Worm (Caenorhabditis elegans) whole organism, midembryonic: ENCODE data around the gene arg-1.
"Not testable (repeated sequence)": the region's sequence is repeated elsewhere in the genome, so short reads cannot be mapped to it uniquely, and the experiment has no call there.

Experiments used
- T22C8.4 ChIP-seq: fragments of 200-800 bp; sonication (Bioruptor generic); IDR thresholded peaks from 2 replicates; pipeline ENCODE4 v1.3.6; 2022; ENCODE audit warnings: missing genetic modification characterization, missing compliant biosample characterization
- cog-1 ChIP-seq: sonication (generic microtip); optimal IDR thresholded peaks from 2 replicates; lab custom pipeline; 2016; ENCODE audit warnings: missing genetic modification characterization, missing compliant biosample characterization
- flt-1 ChIP-seq: fragments of 200-800 bp; sonication (Bioruptor generic); IDR thresholded peaks from 2 replicates; pipeline ENCODE4 v1.3.6; 2022; ENCODE audit warnings: missing genetic modification characterization, missing compliant biosample characterization
- klf-2 ChIP-seq: fragments of 200-800 bp; sonication (Bioruptor generic); conservative IDR thresholded peaks from 2 replicates; pipeline ENCODE4 v1.3.6; 2022; ENCODE audit warnings: missing genetic modification reagents, missing genetic modification characterization, missing compliant biosample characterization
- med-1 ChIP-seq: sonication (generic microtip); optimal IDR thresholded peaks from 2 replicates; lab custom pipeline; 2017; ENCODE audit warnings: missing genetic modification characterization, mild to moderate bottlenecking, missing compliant biosample characterization, antibody characterized with exemption, missing genetic modification reagents; ENCODE audit not compliant: insufficient read depth
- ref-1 ChIP-seq: fragments of 200-800 bp; sonication (Bioruptor generic); conservative IDR thresholded peaks from 2 replicates; pipeline ENCODE4 v1.3.6; 2022; ENCODE audit warnings: missing genetic modification reagents, missing genetic modification characterization, missing compliant biosample characterization
- tab-1 ChIP-seq: fragments of 200-800 bp; sonication (Bioruptor generic); IDR thresholded peaks from 2 replicates; pipeline ENCODE4 v1.3.6; 2022; ENCODE audit warnings: missing genetic modification characterization, missing compliant biosample characterization
- ztf-23 ChIP-seq: fragments of 200-800 bp; sonication (Bioruptor generic); IDR thresholded peaks from 2 replicates; pipeline ENCODE4 v1.3.6; 2022; ENCODE audit warnings: missing genetic modification reagents, missing genetic modification characterization, missing compliant biosample characterization
- ztf-29 ChIP-seq: fragments of 200-800 bp; sonication (Bioruptor generic); IDR thresholded peaks from 2 replicates; pipeline ENCODE4 v1.3.6; 2022; ENCODE audit warnings: missing genetic modification reagents, missing genetic modification characterization, missing compliant biosample characterization

arg-1 gene

ce11 chrX:1786607-1787006, at the start of gene arg-1:
Gene arg-1 (plus strand): TSS chrX:1786907.
- TF ChIP-seq ztf-23 (GFP tag; lab: Robert Waterston, UW) (no peak), ref-1 (no peak), tab-1 (GFP tag; lab: Robert Waterston, UW) (no peak), med-1 (GFP tag; lab: Kevin White, UChicago) (no peak), T22C8.4 (GFP tag; lab: Robert Waterston, UW) (no peak), flt-1 (no peak), cog-1 (tag; lab: Kevin White, UChicago) (no peak), ztf-29 (GFP tag; lab: Robert Waterston, UW) (no peak), klf-2 (GFP tag; lab: Robert Waterston, UW) (no peak)

DNA sequence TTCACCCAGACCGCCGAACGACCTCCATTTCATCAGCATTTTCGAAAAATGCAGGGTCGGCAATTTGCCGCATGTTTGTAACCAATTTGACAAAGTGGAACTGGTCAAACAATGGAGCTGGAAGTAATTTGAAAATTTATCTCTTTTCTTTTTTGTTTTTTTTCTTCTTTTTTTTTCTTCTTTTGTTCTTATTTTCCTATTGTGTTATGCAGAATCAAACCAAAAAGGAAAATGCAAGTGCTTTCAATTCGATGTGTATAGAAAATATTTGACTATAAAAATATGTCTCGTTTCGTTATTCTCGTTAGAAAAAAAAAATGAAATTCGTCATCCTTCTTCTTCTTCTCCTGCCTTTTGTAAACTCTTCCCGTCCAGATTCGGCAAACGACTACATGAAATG, 49.1 kb upstream of the arg-1 start, which contains the start of gene F07G6.10:
F07G6.10 (plus strand) TSS at position 301 of the 400 bp plus-strand sequence.
- TF ChIP-seq ztf-23 (GFP tag; lab: Robert Waterston, UW) = no peak
- no peak for TF ChIP-seq klf-2 (GFP tag; lab: Robert Waterston, UW)
- TF ChIP-seq med-1 (GFP tag; lab: Kevin White, UChicago) = no peak
- TF ChIP-seq ztf-29 (GFP tag; lab: Robert Waterston, UW) = no peak
- no peak for TF ChIP-seq cog-1 (tag; lab: Kevin White, UChicago)
- no peak for TF ChIP-seq flt-1
- TF ChIP-seq tab-1 (GFP tag; lab: Robert Waterston, UW) = no peak
- TF ChIP-seq T22C8.4 (GFP tag; lab: Robert Waterston, UW) = no peak
- no peak for TF ChIP-seq ref-1

- not testable (repeated sequence) for TF ChIP-seq cog-1 (tag; lab: Kevin White, UChicago); flt-1; ztf-23 (GFP tag; lab: Robert Waterston, UW)
These were observed 44.2 kb upstream of the arg-1 start, which contains the start of gene Y75D11A.2 for ce11 chrX:1742530-1742929. Gene Y75D11A.2 (plus strand): TSS chrX:1742830.

ce11 chrX:1746117-1746516, 40.6 kb upstream of the arg-1 start, which contains the start of gene Y75D11A.3:
Gene Y75D11A.3 (minus strand): TSS chrX:1746217.
- not testable (repeated sequence) for TF ChIP-seq cog-1 (tag; lab: Kevin White, UChicago); T22C8.4 (GFP tag; lab: Robert Waterston, UW); med-1 (GFP tag; lab: Kevin White, UChicago)

- TF ChIP-seq flt-1; ztf-23 (GFP tag; lab: Robert Waterston, UW); med-1 (GFP tag; lab: Kevin White, UChicago): not testable (repeated sequence)
These were observed 38.2 kb upstream of the arg-1 start, which contains the start of gene Y75D11A.6 for ce11 chrX:1748476-1748875. Gene Y75D11A.6 (minus strand): TSS chrX:1748576.

ce11 chrX:1769636-1770035, 17.1 kb upstream of the arg-1 start:
- no peak for TF ChIP-seq ztf-23 (GFP tag; lab: Robert Waterston, UW)

DNA sequence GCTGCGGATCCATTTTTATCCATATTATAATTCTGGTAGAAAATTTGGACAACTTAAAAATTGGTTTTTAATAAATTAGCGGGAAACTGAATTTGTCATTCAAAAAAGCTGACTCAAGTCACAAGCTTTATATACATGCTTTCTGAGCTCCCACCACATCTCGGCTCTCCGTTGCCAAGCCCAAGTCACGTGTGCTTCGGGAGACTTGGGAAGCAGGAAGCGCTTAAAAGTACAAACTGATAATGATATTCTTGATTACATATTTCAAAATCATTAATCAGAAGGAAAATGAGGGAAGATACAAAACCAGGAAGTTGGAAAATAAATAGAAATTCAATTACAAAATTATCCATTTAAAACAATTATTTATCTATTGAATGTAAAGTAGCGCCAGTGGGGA, 8.7 kb upstream of the arg-1 start, which contains the start of gene elc-2:
elc-2 (minus strand) TSS at position 101 of the 400 bp plus-strand sequence.
- TF ChIP-seq ref-1 = no peak
- no peak for TF ChIP-seq cog-1 (tag; lab: Kevin White, UChicago)
- TF ChIP-seq med-1 (GFP tag; lab: Kevin White, UChicago) = no peak
- no peak for TF ChIP-seq tab-1 (GFP tag; lab: Robert Waterston, UW)
- TF ChIP-seq ztf-23 (GFP tag; lab: Robert Waterston, UW) = no peak

DNA sequence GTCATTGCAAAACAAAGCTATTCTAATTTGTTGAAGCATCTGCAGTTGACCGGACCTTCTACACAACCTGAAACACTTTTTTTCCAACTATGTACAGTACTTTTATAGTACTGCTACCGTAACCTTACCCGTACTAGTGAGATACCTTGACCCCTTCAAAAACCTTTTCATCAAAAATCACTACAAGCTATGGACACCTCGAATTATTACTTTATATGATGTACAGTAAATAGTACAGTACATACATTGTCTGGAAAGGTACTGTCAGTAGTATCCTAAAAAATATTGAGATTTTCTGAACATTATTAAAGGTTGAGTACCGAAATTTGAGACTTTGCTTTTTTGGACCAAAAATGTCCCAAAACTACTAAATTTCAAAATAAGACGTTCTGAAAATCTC, 1.0 kb upstream of the arg-1 start:
- no peak for TF ChIP-seq tab-1 (GFP tag; lab: Robert Waterston, UW)
- no peak for TF ChIP-seq T22C8.4 (GFP tag; lab: Robert Waterston, UW)
- TF ChIP-seq cog-1 (tag; lab: Kevin White, UChicago) = no peak
- no peak for TF ChIP-seq klf-2 (GFP tag; lab: Robert Waterston, UW)
- no peak for TF ChIP-seq flt-1
- TF ChIP-seq ztf-29 (GFP tag; lab: Robert Waterston, UW) = no peak
- TF ChIP-seq ref-1 = no peak
- no peak for TF ChIP-seq med-1 (GFP tag; lab: Kevin White, UChicago)

DNA sequence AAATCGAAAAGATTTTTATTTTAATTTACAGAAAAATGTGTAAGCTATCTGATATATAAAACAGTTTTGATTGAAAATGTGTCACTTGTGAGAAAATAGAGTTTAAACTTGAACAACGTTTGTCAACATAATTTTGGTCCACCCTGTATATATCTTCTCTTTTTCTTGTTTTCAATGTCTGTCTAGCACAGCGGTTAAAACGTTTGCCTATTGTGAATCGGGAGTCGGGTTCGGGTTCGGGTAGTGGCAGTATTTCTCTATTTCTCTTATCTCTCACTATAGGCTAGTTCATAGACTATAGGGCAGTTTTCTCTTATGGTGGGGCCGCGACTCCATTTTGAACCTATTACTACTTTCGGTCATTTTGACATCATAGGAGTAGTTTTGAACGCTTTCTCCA, 4.4 kb downstream of the arg-1 start:
- 0 out of 2 replicates have a peak, but pooled peaks have one; percentile 41 for TF ChIP-seq flt-1
- TF ChIP-seq tab-1 (GFP tag; lab: Robert Waterston, UW) = no peak
- TF ChIP-seq ztf-23 (GFP tag; lab: Robert Waterston, UW) = no peak
- no peak for TF ChIP-seq T22C8.4 (GFP tag; lab: Robert Waterston, UW)
- TF ChIP-seq ztf-29 (GFP tag; lab: Robert Waterston, UW) = no peak

ce11 chrX:1796067-1796466, 9.4 kb downstream of the arg-1 start:
- TF ChIP-seq cog-1 (tag; lab: Kevin White, UChicago) (no peak), flt-1 (no peak), klf-2 (GFP tag; lab: Robert Waterston, UW) (no peak), ztf-23 (GFP tag; lab: Robert Waterston, UW) (no peak), T22C8.4 (GFP tag; lab: Robert Waterston, UW) (no peak), ztf-29 (GFP tag; lab: Robert Waterston, UW) (no peak), med-1 (GFP tag; lab: Kevin White, UChicago) (no peak), tab-1 (GFP tag; lab: Robert Waterston, UW) (no peak), ref-1 (no peak)

DNA sequence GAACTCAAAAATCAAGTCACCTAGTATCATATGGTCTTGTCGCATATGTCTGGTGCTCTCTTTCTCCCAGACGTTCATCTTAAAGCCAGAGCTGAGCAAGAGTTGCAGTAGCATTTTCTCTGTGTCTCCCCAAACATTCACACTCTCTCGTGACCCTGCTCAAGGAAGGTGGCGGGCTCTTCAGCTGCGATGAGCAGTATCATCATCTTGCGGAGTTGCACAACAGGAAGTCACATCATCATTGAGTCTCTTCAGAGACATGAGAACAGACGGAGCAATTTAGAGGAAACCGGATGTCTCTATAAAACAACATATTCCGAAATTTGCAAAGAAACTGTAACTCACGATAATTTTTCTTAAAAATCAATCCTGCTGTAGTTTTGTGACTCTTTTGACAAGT, 11.8 kb downstream of the arg-1 start:
- TF ChIP-seq cog-1 (tag; lab: Kevin White, UChicago) (no peak), tab-1 (GFP tag; lab: Robert Waterston, UW) (no peak), flt-1 (no peak), ref-1 (no peak), med-1 (GFP tag; lab: Kevin White, UChicago) (no peak), ztf-23 (GFP tag; lab: Robert Waterston, UW) (no peak), ztf-29 (GFP tag; lab: Robert Waterston, UW) (no peak), T22C8.4 (GFP tag; lab: Robert Waterston, UW) (no peak)
